Worm (Caenorhabditis elegans) whole organism, late embryonic: ENCODE data around the gene F13B6.1.

Experiments used
- ama-1 ChIP-seq: fragments of 150-350 bp; optimal IDR thresholded peaks from 2 replicates; lab custom pipeline; 2014
- ceh-14 ChIP-seq: sonication (generic microtip); optimal IDR thresholded peaks from 2 replicates; lab custom pipeline; 2016; ENCODE audit warnings: missing genotype, missing genetic modification characterization, missing compliant biosample characterization
- ceh-48 ChIP-seq: sonication (generic microtip); optimal IDR thresholded peaks from 2 replicates; lab custom pipeline; 2016; ENCODE audit warnings: missing genetic modification characterization, inconsistent platforms, missing compliant biosample characterization
- che-1 ChIP-seq: sonication (generic microtip); optimal IDR thresholded peaks from 2 replicates; lab custom pipeline; 2016; ENCODE audit warnings: mild to moderate bottlenecking, missing genetic modification characterization, missing compliant biosample characterization
- elt-4 ChIP-seq: sonication (generic microtip); optimal IDR thresholded peaks from 2 replicates; lab custom pipeline; 2016; ENCODE audit warnings: missing genetic modification characterization, missing compliant biosample characterization
- fkh-10 ChIP-seq: fragments of 150-350 bp; optimal IDR thresholded peaks from 2 replicates; lab custom pipeline; 2014; ENCODE audit warnings: missing biosample characterization, missing genetic modification reagents, missing genetic modification characterization
- hlh-15 ChIP-seq: sonication (generic microtip); optimal IDR thresholded peaks from 2 replicates; lab custom pipeline; 2016; ENCODE audit warnings: missing genetic modification characterization, missing compliant biosample characterization
- hlh-30 ChIP-seq: sonication (generic microtip); optimal IDR thresholded peaks from 2 replicates; lab custom pipeline; 2017; ENCODE audit warnings: antibody characterized with exemption, missing genetic modification characterization, missing compliant biosample characterization; ENCODE audit not compliant: insufficient read depth
- npax-4 ChIP-seq: sonication (generic microtip); optimal IDR thresholded peaks from 2 replicates; lab custom pipeline; 2016; ENCODE audit warnings: missing genetic modification characterization, missing compliant biosample characterization
- pha-4 ChIP-seq: fragments of 150-350 bp; optimal IDR thresholded peaks from 2 replicates; lab custom pipeline; 2018; ENCODE audit warnings: missing biosample characterization, missing genetic modification reagents, missing genetic modification characterization
- pqm-1 ChIP-seq: sonication (generic microtip); optimal IDR thresholded peaks from 2 replicates; lab custom pipeline; 2016; ENCODE audit warnings: missing genetic modification characterization, missing compliant biosample characterization
- sox-4 ChIP-seq: sonication (generic microtip); optimal IDR thresholded peaks from 2 replicates; lab custom pipeline; 2017; ENCODE audit warnings: mild to moderate bottlenecking, missing genetic modification characterization, inconsistent platforms, missing compliant biosample characterization
- ttx-3 ChIP-seq: sonication (generic microtip); optimal IDR thresholded peaks from 2 replicates; lab custom pipeline; 2016; ENCODE audit warnings: missing genetic modification reagents, missing genetic modification characterization, missing compliant biosample characterization
- unc-55 ChIP-seq: sonication (generic microtip); optimal IDR thresholded peaks from 2 replicates; lab custom pipeline; 2017; ENCODE audit warnings: missing biosample characterization, missing genetic modification reagents, missing genetic modification characterization

ce11 chrIV:7414163-7414562 is 42.2 kb upstream of the F13B6.1 start:
- TF ChIP-seq pha-4 (no peak), che-1 (no peak), unc-55 (GFP tag; lab: Kevin White, UChicago) (no peak), hlh-30 (tag; lab: Kevin White, UChicago) (no peak), npax-4 (tag; lab: Kevin White, UChicago) (no peak), ceh-48 (tag; lab: Kevin White, UChicago) (no peak), elt-4 (tag; lab: Kevin White, UChicago) (no peak), ama-1 (lab: Kevin White, UChicago) (no peak), ceh-14 (tag; lab: Kevin White, UChicago) (no peak), hlh-15 (tag; lab: Kevin White, UChicago) (no peak), ttx-3 (tag; lab: Kevin White, UChicago) (no peak), fkh-10 (GFP tag; lab: Kevin White, UChicago) (no peak), sox-4 (tag; lab: Kevin White, UChicago) (no peak), pqm-1 (tag; lab: Kevin White, UChicago) (no peak)
